Fruit fly (Drosophila melanogaster): Measurements from ENCODE around the gene Neb-cGP.
A peak's percentile ranks its signal among the peaks of the same experiment; 100 is the strongest.

Gene Neb-cGP

DNA sequence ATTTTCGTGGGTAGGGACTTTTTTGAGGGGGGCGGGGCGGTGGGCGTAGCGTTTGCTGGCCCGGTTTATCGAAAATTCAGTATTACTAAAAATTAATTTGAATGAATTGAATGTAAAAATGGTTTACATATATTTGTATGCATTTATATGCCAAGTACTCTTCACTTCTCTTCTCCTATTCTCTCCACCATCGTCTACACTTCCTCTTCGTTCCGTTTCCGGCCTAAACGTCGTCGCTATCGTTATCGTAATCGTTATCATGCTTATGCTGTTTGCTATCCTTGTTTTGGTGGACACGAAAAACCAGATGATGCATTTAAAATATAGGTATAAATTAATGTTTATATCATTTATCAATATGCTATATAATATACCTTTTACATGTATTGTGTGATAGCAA, 1.4 kb downstream of the Neb-cGP start (continued):
- TF ChIP-seq CG34376 (GFP tag; optimal IDR thresholded peaks at IDR 0.05) (peak; percentile 15), CG14860 (GFP tag; IDR thresholded peaks at IDR 0.05; ENCODE audit: partially characterized antibody) (no peak), shn (GFP tag; optimal IDR thresholded peaks at IDR 0.05) (no peak), Ptx1 (GFP tag; IDR thresholded peaks at IDR 0.05) (no peak), ci (GFP tag; IDR thresholded peaks at IDR 0.05) (peak; percentile 63; the same call in 1 of the 3 replicates), CG10267 (tag; optimal IDR thresholded peaks at IDR 0.05) (peak; percentile 35), grau (tag; optimal IDR thresholded peaks at IDR 0.05) (peak; percentile 0), CG14710 (tag; optimal IDR thresholded peaks at IDR 0.05) (peak; percentile 1), twi (tag; optimal IDR thresholded peaks at IDR 0.05) (no peak), Fer3 (tag; optimal IDR thresholded peaks at IDR 0.05) (peak; percentile 25), CG12219 (GFP tag; optimal IDR thresholded peaks at IDR 0.05) (peak; percentile 8), Hand (GFP tag; optimal IDR thresholded peaks at IDR 0.05) (no peak), stwl (tag; optimal IDR thresholded peaks at IDR 0.05) (peak; percentile 44), CG9727 (GFP tag; optimal IDR thresholded peaks at IDR 0.05) (peak; percentile 39), Pdp1 (GFP tag; optimal IDR thresholded peaks at IDR 0.05) (no peak), Atf-2 (GFP tag; optimal IDR thresholded peaks at IDR 0.05) (no peak), CG11456 (GFP tag; IDR thresholded peaks at IDR 0.05) (no peak), NfI (GFP tag; optimal IDR thresholded peaks at IDR 0.05) (peak; percentile 42), chm (GFP tag; IDR thresholded peaks at IDR 0.05) (no peak), gcm2 (GFP tag; optimal IDR thresholded peaks at IDR 0.05) (no peak), sisA (GFP tag; IDR thresholded peaks at IDR 0.05) (no peak), CG12391 (tag; optimal IDR thresholded peaks at IDR 0.05) (peak; percentile 8), CG2120 (GFP tag; optimal IDR thresholded peaks at IDR 0.05) (no peak), dmrt99B (tag; optimal IDR thresholded peaks at IDR 0.05) (no peak), pho (GFP tag; optimal IDR thresholded peaks at IDR 0.05) (no peak), Meics (GFP tag; optimal IDR thresholded peaks at IDR 0.05) (peak; percentile 3), nau (GFP tag; optimal IDR thresholded peaks at IDR 0.05) (no peak), nom (GFP tag; optimal IDR thresholded peaks at IDR 0.05) (peak; percentile 43), sim (GFP tag; IDR thresholded peaks at IDR 0.05) (peak; percentile 47; the same call in 1 of the 2 replicates), dimm (GFP tag; IDR thresholded peaks at IDR 0.05) (no peak), CG10979 (tag; optimal IDR thresholded peaks at IDR 0.05) (no peak), CG17385 (GFP tag; optimal IDR thresholded peaks at IDR 0.05) (peak; percentile 77), CG4360 (GFP tag; IDR thresholded peaks at IDR 0.05) (no peak), bab2 (GFP tag; optimal IDR thresholded peaks at IDR 0.05) (no peak), CG18262 (tag; optimal IDR thresholded peaks at IDR 0.05) (peak; percentile 15), Dref (GFP tag; IDR thresholded peaks at IDR 0.05) (0 out of 2 replicates have a peak, but pooled peaks have one; percentile 13), phol (tag; optimal IDR thresholded peaks at IDR 0.05) (peak; percentile 31), unpg (GFP tag; optimal IDR thresholded peaks at IDR 0.05) (peak; percentile 30), crol (GFP tag; IDR thresholded peaks at IDR 0.05) (peak; percentile 57), Med (GFP tag) (peak; percentile 75), pros (GFP tag; optimal IDR thresholded peaks at IDR 0.05) (no peak), CG2116 (GFP tag; optimal IDR thresholded peaks at IDR 0.05) (peak; percentile 39), MTF-1 (GFP tag; optimal IDR thresholded peaks at IDR 0.05; ENCODE audit: borderline replicate concordance) (peak; percentile 53), onecut (GFP tag; IDR thresholded peaks at IDR 0.05) (peak; percentile 42; the same call in 1 of the 2 replicates), sens (GFP tag) (peak; percentile 48), CG13775 (GFP tag; optimal IDR thresholded peaks at IDR 0.05) (peak; percentile 6), klu (GFP tag; IDR thresholded peaks at IDR 0.05) (no peak), run (tag; optimal IDR thresholded peaks at IDR 0.05) (no peak), crp (GFP tag; optimal IDR thresholded peaks at IDR 0.05) (no peak), wek (GFP tag; optimal IDR thresholded peaks at IDR 0.05) (peak; percentile 45)
